Fruit fly (Drosophila melanogaster) whole organism, embryonic: ENCODE results near the gene Ak3.

ENCODE experiments used
- Adf1 ChIP-seq: fragments of 200-800 bp; sonication (Bioruptor generic); IDR thresholded peaks from 2 replicates; pipeline ENCODE4 v1.3.6; 2022; ENCODE audit warnings: missing biosample characterization, missing genetic modification characterization
- Atf3 ChIP-seq: fragments of 200-800 bp; sonication (Bioruptor generic); optimal IDR thresholded peaks from 3 replicates; lab custom pipeline; 2016; ENCODE audit warnings: missing biosample characterization, missing genetic modification characterization
- CG10209 ChIP-seq: fragments of 200-800 bp; sonication (Bioruptor generic); optimal IDR thresholded peaks from 3 replicates; lab custom pipeline; 2017; ENCODE audit warnings: missing biosample characterization, mild to moderate bottlenecking, missing genetic modification characterization, missing genetic modification reagents
- CG12942 ChIP-seq: fragments of 200-800 bp; sonication (Bioruptor generic); optimal IDR thresholded peaks from 3 replicates; lab custom pipeline; 2016; ENCODE audit warnings: missing biosample characterization, missing genetic modification characterization
- CG14965 ChIP-seq: fragments of 200-800 bp; sonication (Bioruptor generic); optimal IDR thresholded peaks from 2 replicates; lab custom pipeline; 2016; ENCODE audit warnings: missing biosample characterization, missing genetic modification characterization, borderline replicate concordance
- CG15696 ChIP-seq: fragments of 200-800 bp; sonication (Bioruptor generic); optimal IDR thresholded peaks from 2 replicates; lab custom pipeline; 2019; ENCODE audit warnings: missing biosample characterization, mild to moderate bottlenecking, missing genetic modification characterization, moderate library complexity
- CG16815 ChIP-seq: fragments of 200-800 bp; sonication (Bioruptor generic); optimal IDR thresholded peaks from 3 replicates; lab custom pipeline; 2017; ENCODE audit warnings: missing biosample characterization, mild to moderate bottlenecking, missing genetic modification characterization
- CG1792 ChIP-seq: fragments of 200-800 bp; sonication (Bioruptor generic); optimal IDR thresholded peaks from 2 replicates; lab custom pipeline; 2016; ENCODE audit warnings: missing biosample characterization, missing genetic modification characterization
- CG18476 ChIP-seq: fragments of 200-800 bp; sonication (Bioruptor generic); optimal IDR thresholded peaks from 2 replicates; lab custom pipeline; 2016; ENCODE audit warnings: missing biosample characterization, mild to moderate bottlenecking, missing genetic modification characterization
- CG4360 ChIP-seq: fragments of 200-800 bp; sonication (Bioruptor generic); IDR thresholded peaks from 2 replicates; pipeline ENCODE4 v1.3.6; 2022; ENCODE audit warnings: missing biosample characterization, missing genetic modification characterization
- CG6175 ChIP-seq: fragments of 200-800 bp; sonication (Bioruptor generic); IDR thresholded peaks from 3 replicates; pipeline ENCODE4 v1.3.6; 2022; ENCODE audit warnings: missing biosample characterization, missing genetic modification characterization
- CG7271 ChIP-seq: fragments of 200-800 bp; sonication (Bioruptor generic); optimal IDR thresholded peaks from 2 replicates; lab custom pipeline; 2018; ENCODE audit warnings: missing biosample characterization, mild to moderate bottlenecking, missing genetic modification characterization, moderate library complexity
- CG7372 ChIP-seq: fragments of 200-800 bp; sonication (Bioruptor generic); IDR thresholded peaks from 2 replicates; pipeline ENCODE4 v1.3.6; 2022; ENCODE audit warnings: missing biosample characterization, missing genetic modification characterization
- CG8924 ChIP-seq: fragments of 200-800 bp; optimal IDR thresholded peaks from 3 replicates; lab custom pipeline; 2019; ENCODE audit warnings: missing biosample characterization, mild to moderate bottlenecking, missing genetic modification characterization, moderate library complexity
- Chrac-16 ChIP-seq: fragments of 200-800 bp; sonication (Bioruptor generic); optimal IDR thresholded peaks from 3 replicates; lab custom pipeline; 2016; ENCODE audit warnings: missing biosample characterization, missing genetic modification characterization
- Dek ChIP-seq: fragments of 200-800 bp; sonication (Bioruptor generic); optimal IDR thresholded peaks from 3 replicates; lab custom pipeline; 2019; ENCODE audit warnings: missing biosample characterization, mild to moderate bottlenecking, missing genetic modification characterization, moderate library complexity
- E2f1 ChIP-seq: fragments of 200-800 bp; sonication (Bioruptor generic); IDR thresholded peaks from 2 replicates; pipeline ENCODE4 v1.3.6; 2022; ENCODE audit warnings: missing biosample characterization, missing genetic modification characterization
- Elba2 ChIP-seq: fragments of 200-800 bp; sonication (Bioruptor generic); optimal IDR thresholded peaks from 3 replicates; lab custom pipeline; 2016; ENCODE audit warnings: missing biosample characterization, missing genetic modification characterization
- Hmx ChIP-seq: fragments of 200-800 bp; sonication (Bioruptor generic); optimal IDR thresholded peaks from 2 replicates; lab custom pipeline; 2016; ENCODE audit warnings: missing biosample characterization, missing genetic modification characterization
- Oaz ChIP-seq: fragments of 200-800 bp; sonication (Bioruptor generic); IDR thresholded peaks from 2 replicates; pipeline ENCODE4 v1.3.6; 2022; ENCODE audit warnings: missing biosample characterization, missing genetic modification characterization
- Oli ChIP-seq: fragments of 200-800 bp; sonication (Bioruptor generic); optimal IDR thresholded peaks from 2 replicates; lab custom pipeline; 2018; ENCODE audit warnings: missing biosample characterization, mild to moderate bottlenecking, missing genetic modification characterization, moderate library complexity
- PHDP ChIP-seq: fragments of 200-800 bp; sonication (Bioruptor generic); optimal IDR thresholded peaks from 3 replicates; lab custom pipeline; 2018; ENCODE audit warnings: missing biosample characterization, mild to moderate bottlenecking, missing genetic modification characterization, moderate library complexity
- Ravus ChIP-seq: fragments of 200-800 bp; sonication (Bioruptor generic); IDR thresholded peaks from 2 replicates; pipeline ENCODE4 v1.3.6; 2022; ENCODE audit warnings: missing biosample characterization, missing genetic modification characterization
- Sry-δ ChIP-seq: fragments of 200-800 bp; sonication (Bioruptor generic); optimal IDR thresholded peaks from 2 replicates; lab custom pipeline; 2016; ENCODE audit warnings: missing biosample characterization, missing genetic modification characterization
- YL-1 ChIP-seq: fragments of 200-800 bp; sonication (Bioruptor generic); optimal IDR thresholded peaks from 3 replicates; lab custom pipeline; 2017; ENCODE audit warnings: missing biosample characterization, mild to moderate bottlenecking, missing genetic modification characterization
- bowl ChIP-seq: fragments of 200-800 bp; sonication (Bioruptor generic); IDR thresholded peaks from 2 replicates; pipeline ENCODE4 v1.3.6; 2022; ENCODE audit warnings: missing biosample characterization, missing genetic modification characterization
- bsh ChIP-seq, 2 experiments: fragments of 200-800 bp; sonication (Bioruptor generic); optimal IDR thresholded peaks; 2 replicates each; lab custom pipeline; 2017 to 2018; ENCODE audit warnings: mild to moderate bottlenecking in 2 of 2, missing biosample characterization in 2 of 2, missing genetic modification characterization in 2 of 2, moderate library complexity in 1 of 2
- cad ChIP-seq: fragments of >200 bp; optimal IDR thresholded peaks from 2 replicates; lab custom pipeline; 2017; ENCODE audit warnings: missing biosample characterization, missing genetic modification characterization
- chif ChIP-seq, 2 experiments: fragments of 200-800 bp; sonication (Bioruptor generic); optimal IDR thresholded peaks; 3 replicates each; lab custom pipeline; 2016; ENCODE audit warnings: missing biosample characterization in 2 of 2, missing genetic modification characterization in 2 of 2
- disco-r ChIP-seq: fragments of 200-800 bp; sonication (Bioruptor generic); optimal IDR thresholded peaks from 2 replicates; lab custom pipeline; 2016; ENCODE audit warnings: missing biosample characterization, missing genetic modification characterization
- ems ChIP-seq: fragments of 200-800 bp; sonication (Bioruptor generic); optimal IDR thresholded peaks from 3 replicates; lab custom pipeline; 2016; ENCODE audit warnings: missing biosample characterization, missing genetic modification characterization
- en ChIP-seq: fragments of 200-800 bp; sonication (Bioruptor generic); optimal IDR thresholded peaks from 2 replicates; lab custom pipeline; 2016; ENCODE audit warnings: missing biosample characterization, missing genetic modification characterization
- fu2 ChIP-seq: fragments of 200-800 bp; sonication (Bioruptor generic); optimal IDR thresholded peaks from 2 replicates; lab custom pipeline; 2016; ENCODE audit warnings: missing biosample characterization, missing genetic modification characterization
- ind ChIP-seq: fragments of 200-800 bp; sonication (Bioruptor generic); optimal IDR thresholded peaks from 3 replicates; lab custom pipeline; 2016; ENCODE audit warnings: missing biosample characterization, missing genetic modification characterization
- jigr1 ChIP-seq: fragments of 200-800 bp; sonication (Bioruptor generic); IDR thresholded peaks from 3 replicates; pipeline ENCODE4 v1.3.6; 2022; ENCODE audit warnings: missing biosample characterization, missing genetic modification characterization
- kay ChIP-seq: fragments of 200-800 bp; sonication (Bioruptor generic); optimal IDR thresholded peaks from 2 replicates; lab custom pipeline; 2016; ENCODE audit warnings: missing biosample characterization, missing genetic modification characterization
- mirr ChIP-seq: fragments of 200-800 bp; sonication (Bioruptor generic); optimal IDR thresholded peaks from 3 replicates; lab custom pipeline; 2018; ENCODE audit warnings: missing biosample characterization, mild to moderate bottlenecking, missing genetic modification characterization
- oc ChIP-seq: fragments of 200-800 bp; sonication (Bioruptor generic); optimal IDR thresholded peaks from 2 replicates; lab custom pipeline; 2018; ENCODE audit warnings: missing biosample characterization, mild to moderate bottlenecking, missing genetic modification characterization, moderate library complexity
- onecut ChIP-seq: fragments of 200-800 bp; sonication (Bioruptor generic); IDR thresholded peaks from 2 replicates; pipeline ENCODE4 v1.3.6; 2022; ENCODE audit warnings: missing biosample characterization, missing genetic modification characterization
- phol ChIP-seq: fragments of 200-800 bp; sonication (Bioruptor generic); optimal IDR thresholded peaks from 3 replicates; lab custom pipeline; 2018; ENCODE audit warnings: missing biosample characterization, mild to moderate bottlenecking, missing genetic modification characterization, moderate library complexity
- pros ChIP-seq: fragments of 200-800 bp; sonication (Bioruptor generic); optimal IDR thresholded peaks from 3 replicates; lab custom pipeline; 2019; ENCODE audit warnings: missing biosample characterization, mild to moderate bottlenecking, missing genetic modification characterization, moderate library complexity
- pum ChIP-seq: fragments of 200-800 bp; sonication (Bioruptor generic); optimal IDR thresholded peaks from 2 replicates; lab custom pipeline; 2016; ENCODE audit warnings: missing biosample characterization, missing genetic modification characterization
- scrt ChIP-seq: fragments of 200-800 bp; sonication (Bioruptor generic); optimal IDR thresholded peaks from 2 replicates; lab custom pipeline; 2018; ENCODE audit warnings: missing biosample characterization, mild to moderate bottlenecking, missing genetic modification characterization, moderate library complexity
- shn ChIP-seq: fragments of 200-800 bp; sonication (Bioruptor generic); optimal IDR thresholded peaks from 3 replicates; lab custom pipeline; 2016; ENCODE audit warnings: missing biosample characterization, missing genetic modification characterization
- sob ChIP-seq: fragments of 200-800 bp; sonication (Bioruptor generic); IDR thresholded peaks from 2 replicates; pipeline ENCODE4 v1.3.6; 2022; ENCODE audit warnings: missing biosample characterization, missing genetic modification characterization
- tap ChIP-seq: fragments of 200-800 bp; optimal IDR thresholded peaks from 3 replicates; lab custom pipeline; 2019; ENCODE audit warnings: missing biosample characterization, mild to moderate bottlenecking, missing genetic modification characterization, moderate library complexity
- tgo ChIP-seq: fragments of 200-800 bp; sonication (Bioruptor generic); IDR thresholded peaks from 3 replicates; pipeline ENCODE4 v1.3.6; 2022; ENCODE audit warnings: missing biosample characterization, missing genetic modification characterization
- tll ChIP-seq, 2 experiments: fragments of 200-800 bp in 1 of 2; fragments of >200 bp in 1 of 2; sonication (Bioruptor generic) in 1 of 2; optimal IDR thresholded peaks; 2 replicates each; lab custom pipeline; 2017 to 2019; ENCODE audit warnings: missing biosample characterization in 2 of 2, missing genetic modification characterization in 2 of 2, mild to moderate bottlenecking in 1 of 2, moderate library complexity in 1 of 2
- trh ChIP-seq: fragments of 200-800 bp; sonication (Bioruptor generic); optimal IDR thresholded peaks from 2 replicates; lab custom pipeline; 2016; ENCODE audit warnings: missing biosample characterization, missing genetic modification characterization
- wor ChIP-seq: fragments of 200-800 bp; sonication (Bioruptor generic); IDR thresholded peaks from 2 replicates; pipeline ENCODE4 v1.3.6; 2022; ENCODE audit warnings: missing biosample characterization, missing genetic modification characterization
- zen ChIP-seq: fragments of 200-800 bp; sonication (Bioruptor generic); optimal IDR thresholded peaks from 3 replicates; lab custom pipeline; 2018; ENCODE audit warnings: missing biosample characterization, mild to moderate bottlenecking, missing genetic modification characterization, moderate library complexity

Ak3 gene

dm6 chr3R:10884031-10884677 is 5.2 kb downstream of the Ak3 start:
- peak; percentile 74 for TF ChIP-seq CG7372 (GFP tag; lab: Robert Waterston, UW)
- peak; percentile 76 for TF ChIP-seq PHDP (tag; lab: Kevin White, UChicago)
- TF ChIP-seq Oli = peak; percentile 56
- peak; percentile 1 for TF ChIP-seq CG12942
- no peak for TF ChIP-seq fu2 (GFP tag; lab: Kevin White, UChicago)
- peak; percentile 39 for TF ChIP-seq CG15696 (tag; lab: Kevin White, UChicago)
- TF ChIP-seq wor (GFP tag; lab: Robert Waterston, UW) = no peak
- TF ChIP-seq CG4360 = no peak
- TF ChIP-seq mirr = peak; percentile 59
- TF ChIP-seq CG6175 (GFP tag; lab: Robert Waterston, UW) = peak; percentile 85
- peak; percentile 63 for TF ChIP-seq jigr1 (GFP tag; lab: Robert Waterston, UW)
- no peak for TF ChIP-seq kay
- TF ChIP-seq phol (tag; lab: Kevin White, UChicago) = peak; percentile 69
- no peak for TF ChIP-seq pros (GFP tag; lab: Kevin White, UChicago)
- no peak for TF ChIP-seq Hmx (GFP tag; lab: Kevin White, UChicago)
- peak; percentile 79 for TF ChIP-seq E2f1 (GFP tag; lab: Robert Waterston, UW)
- no peak for TF ChIP-seq shn (GFP tag; lab: Kevin White, UChicago)
- TF ChIP-seq CG1792 (GFP tag; lab: Kevin White, UChicago) = no peak
- peak; percentile 64 for TF ChIP-seq CG8924 (tag; lab: Kevin White, UChicago)
- TF ChIP-seq CG14965 (GFP tag; lab: Kevin White, UChicago) = no peak
- TF ChIP-seq YL-1 (GFP tag; lab: Kevin White, UChicago) = no peak
- no peak; the same call in 1 of the 2 replicates for TF ChIP-seq Adf1 (GFP tag; lab: Robert Waterston, UW)
- peak; percentile 53 for TF ChIP-seq scrt
- peak; percentile 58 for TF ChIP-seq Oaz (GFP tag; lab: Robert Waterston, UW)
- peak; percentile 16 for TF ChIP-seq CG18476
- TF ChIP-seq sob (GFP tag; lab: Robert Waterston, UW) = peak; percentile 88
- no peak for TF ChIP-seq Sry-δ (GFP tag; lab: Kevin White, UChicago)
- TF ChIP-seq bsh (GFP tag; optimal IDR thresholded peaks at IDR 0.05; lab: Kevin White, UChicago) = peak in 1 of 2 experiments; percentile 29
- no peak for TF ChIP-seq chif (GFP tag; optimal IDR thresholded peaks at IDR 0.05; lab: Kevin White, UChicago)
- TF ChIP-seq ems = peak; percentile 40
- peak; percentile 87 for TF ChIP-seq tgo
- TF ChIP-seq bowl (GFP tag; lab: Robert Waterston, UW) = peak; percentile 64; the same call in 1 of the 2 replicates
- TF ChIP-seq tap (tag; lab: Kevin White, UChicago) = peak; percentile 76
- TF ChIP-seq Ravus = peak; percentile 57
- peak; percentile 65 for TF ChIP-seq ind
- TF ChIP-seq oc (tag; lab: Kevin White, UChicago) = no peak
- peak; percentile 84 for TF ChIP-seq Dek
- TF ChIP-seq disco-r (GFP tag; lab: Kevin White, UChicago) = no peak
- no peak for TF ChIP-seq Elba2 (GFP tag; lab: Kevin White, UChicago)
- TF ChIP-seq CG7271 (tag; lab: Kevin White, UChicago) = no peak
- TF ChIP-seq tll (GFP tag; optimal IDR thresholded peaks at IDR 0.05; lab: Kevin White, UChicago) = no peak
- no peak for TF ChIP-seq cad (GFP tag; lab: Kevin White, UChicago)
- TF ChIP-seq pum = no peak
- TF ChIP-seq CG16815 (GFP tag; lab: Kevin White, UChicago) = no peak
- no peak for TF ChIP-seq Chrac-16 (GFP tag; lab: Kevin White, UChicago)
- TF ChIP-seq CG10209 (GFP tag; lab: Kevin White, UChicago) = peak; percentile 58
- peak; percentile 66 for TF ChIP-seq onecut
- peak; percentile 62 for TF ChIP-seq zen (tag; lab: Kevin White, UChicago)
- no peak for TF ChIP-seq trh (GFP tag; lab: Kevin White, UChicago)
- TF ChIP-seq en = no peak
- no peak for TF ChIP-seq Atf3 (GFP tag; lab: Kevin White, UChicago)
